Fruit fly (Drosophila melanogaster) whole organism, wandering third instar larva: Measurements from ENCODE around the gene eEF1alpha2.
A peak's percentile ranks its signal among the peaks of the same experiment; 100 is the strongest.

Source experiments
- Abd-B ChIP-seq: fragments of >200 bp; optimal IDR thresholded peaks from 2 replicates; lab custom pipeline; 2017; ENCODE audit warnings: missing biosample characterization, missing genetic modification characterization
- CG32264 ChIP-seq: fragments of 200-800 bp; sonication (Bioruptor generic); optimal IDR thresholded peaks from 2 replicates; lab custom pipeline; 2016; ENCODE audit warnings: missing biosample characterization, missing genetic modification characterization
- CG9705 ChIP-seq: fragments of 200-800 bp; sonication (Bioruptor generic); optimal IDR thresholded peaks from 2 replicates; lab custom pipeline; 2018; ENCODE audit warnings: missing biosample characterization, mild to moderate bottlenecking, missing genetic modification characterization
- CrebA ChIP-seq: fragments of 200-800 bp; sonication (Bioruptor generic); optimal IDR thresholded peaks from 2 replicates; lab custom pipeline; 2016; ENCODE audit warnings: missing biosample characterization, mild to moderate bottlenecking, missing genetic modification characterization, borderline replicate concordance
- Dfd ChIP-seq: fragments of >200 bp; optimal IDR thresholded peaks from 2 replicates; lab custom pipeline; 2017; ENCODE audit warnings: missing biosample characterization, missing genetic modification characterization
- Dif ChIP-seq: fragments of 200-275, 200-300 bp; sonication (Bioruptor generic); optimal IDR thresholded peaks from 2 replicates; lab custom pipeline; 2018; ENCODE audit warnings: missing biosample characterization, missing genetic modification characterization; ENCODE audit not compliant: partially characterized antibody
- GATAd ChIP-seq: sonication (Bioruptor generic); optimal IDR thresholded peaks from 2 replicates; lab custom pipeline; 2016; ENCODE audit warnings: missing biosample characterization, missing genetic modification characterization
- HLH106 ChIP-seq: fragments of 200-800 bp; optimal IDR thresholded peaks from 3 replicates; lab custom pipeline; 2019; ENCODE audit warnings: missing biosample characterization, mild to moderate bottlenecking, missing genetic modification characterization, moderate library complexity
- Hnf4 ChIP-seq: fragments of 200-800 bp; sonication (Bioruptor generic); optimal IDR thresholded peaks from 2 replicates; lab custom pipeline; 2016; ENCODE audit warnings: missing biosample characterization, mild to moderate bottlenecking, missing genetic modification characterization
- Hr78 ChIP-seq: fragments of >200 bp; optimal IDR thresholded peaks from 2 replicates; lab custom pipeline; 2017; ENCODE audit warnings: missing biosample characterization, missing genetic modification characterization
- Hr83 ChIP-seq: fragments of 200-300 bp; sonication (Bioruptor generic); optimal IDR thresholded peaks from 2 replicates; lab custom pipeline; 2016; ENCODE audit warnings: missing biosample characterization, mild to moderate bottlenecking, missing genetic modification characterization, moderate library complexity; ENCODE audit not compliant: poor library complexity, severe bottlenecking
- Jra ChIP-seq: sonication (Bioruptor generic); optimal IDR thresholded peaks from 2 replicates; lab custom pipeline; 2016; ENCODE audit warnings: missing biosample characterization, missing genetic modification characterization
- Mio ChIP-seq: sonication (Bioruptor generic); optimal IDR thresholded peaks from 2 replicates; lab custom pipeline; 2016; ENCODE audit warnings: missing biosample characterization, missing genetic modification characterization
- Myc ChIP-seq: fragments of >200 bp; optimal IDR thresholded peaks from 2 replicates; lab custom pipeline; 2017
- N ChIP-seq: fragments of >200 bp; optimal IDR thresholded peaks from 2 replicates; lab custom pipeline; 2018; ENCODE audit warnings: missing biosample characterization, missing external identifiers, missing genetic modification characterization
- OdsH ChIP-seq: fragments of 200-800 bp; sonication (Bioruptor generic); optimal IDR thresholded peaks from 2 replicates; lab custom pipeline; 2016; ENCODE audit warnings: missing biosample characterization, mild to moderate bottlenecking, missing genetic modification characterization
- Rel ChIP-seq, 2 experiments: fragments of 200-800 bp; sonication (Bioruptor generic) in 1 of 2; optimal IDR thresholded peaks; 2 replicates in 1 of 2; 3 replicates in 1 of 2; lab custom pipeline; 2016 to 2019; ENCODE audit warnings: mild to moderate bottlenecking in 2 of 2, missing biosample characterization in 2 of 2, missing genetic modification characterization in 2 of 2, moderate library complexity in 1 of 2
- Sp1 ChIP-seq: fragments of 200-800 bp; sonication (Bioruptor generic); optimal IDR thresholded peaks from 3 replicates; lab custom pipeline; 2019; ENCODE audit warnings: missing biosample characterization, mild to moderate bottlenecking, missing genetic modification characterization, moderate library complexity
- Vsx2 ChIP-seq: fragments of 200-300, 225-300 bp; sonication (Bioruptor generic); optimal IDR thresholded peaks from 2 replicates; lab custom pipeline; 2018; ENCODE audit warnings: missing biosample characterization, missing genetic modification characterization; ENCODE audit not compliant: partially characterized antibody
- br ChIP-seq: fragments of 200-800 bp; sonication (Bioruptor generic); optimal IDR thresholded peaks from 2 replicates; lab custom pipeline; 2016; ENCODE audit warnings: missing biosample characterization, missing genetic modification characterization
- brk ChIP-seq: fragments of 200-800 bp; sonication (Bioruptor generic); optimal IDR thresholded peaks from 2 replicates; lab custom pipeline; 2016; ENCODE audit warnings: missing biosample characterization, mild to moderate bottlenecking, missing genetic modification characterization
- dl ChIP-seq, 2 experiments: fragments of 175-275, 200-275 bp in 1 of 2; fragments of 200-275 bp in 1 of 2; sonication (Bioruptor generic); optimal IDR thresholded peaks; lab custom pipeline; 2018; ENCODE audit warnings: mild to moderate bottlenecking in 2 of 2, missing biosample characterization in 2 of 2, missing genetic modification characterization in 2 of 2, moderate library complexity in 2 of 2; ENCODE audit not compliant: partially characterized antibody in 2 of 2, insufficient read depth in 1 of 2
- dmrt93B ChIP-seq: fragments of 200-800 bp; sonication (Bioruptor generic); optimal IDR thresholded peaks from 2 replicates; lab custom pipeline; 2018; ENCODE audit warnings: missing biosample characterization, mild to moderate bottlenecking, missing genetic modification characterization
- dsf ChIP-seq: sonication (Bioruptor generic); optimal IDR thresholded peaks from 2 replicates; lab custom pipeline; 2016; ENCODE audit warnings: missing biosample characterization, missing genetic modification characterization, borderline replicate concordance
- ey ChIP-seq: fragments of 200-800 bp; sonication (Bioruptor generic); optimal IDR thresholded peaks from 2 replicates; lab custom pipeline; 2016; ENCODE audit warnings: missing biosample characterization, missing genetic modification characterization
- foxo ChIP-seq, 2 experiments: fragments of 200-800 bp; sonication (Bioruptor generic); optimal IDR thresholded peaks; 2 replicates in 1 of 2; 3 replicates in 1 of 2; lab custom pipeline; 2016 to 2017; ENCODE audit warnings: missing biosample characterization in 2 of 2, missing genetic modification characterization in 2 of 2
- fru ChIP-seq: fragments of 200-800 bp; sonication (Bioruptor generic); optimal IDR thresholded peaks from 3 replicates; lab custom pipeline; 2016; ENCODE audit warnings: missing biosample characterization, mild to moderate bottlenecking, missing genetic modification characterization
- h ChIP-seq: fragments of 200-800 bp; sonication (Bioruptor generic); optimal IDR thresholded peaks from 3 replicates; lab custom pipeline; 2016; ENCODE audit warnings: missing biosample characterization, mild to moderate bottlenecking, missing genetic modification characterization
- jim ChIP-seq: fragments of 175-275, 200-325 bp; sonication (Bioruptor generic); optimal IDR thresholded peaks from 2 replicates; lab custom pipeline; 2016; ENCODE audit warnings: missing biosample characterization, mild to moderate bottlenecking, missing genetic modification characterization
- lola ChIP-seq: fragments of >200 bp; optimal IDR thresholded peaks from 2 replicates; lab custom pipeline; 2017; ENCODE audit warnings: missing biosample characterization, missing genetic modification characterization
- pan ChIP-seq: fragments of >200 bp; optimal IDR thresholded peaks from 2 replicates; lab custom pipeline; 2017
- psq ChIP-seq: fragments of 200-800 bp; sonication (Bioruptor generic); optimal IDR thresholded peaks from 3 replicates; lab custom pipeline; 2017; ENCODE audit warnings: missing biosample characterization, mild to moderate bottlenecking, missing genetic modification characterization, moderate library complexity
- rgr ChIP-seq: fragments of 200-800 bp; sonication (Bioruptor generic); optimal IDR thresholded peaks from 3 replicates; lab custom pipeline; 2016; ENCODE audit warnings: missing biosample characterization, mild to moderate bottlenecking, missing genetic modification characterization
- sage ChIP-seq: fragments of 200-800 bp; sonication (Bioruptor generic); optimal IDR thresholded peaks from 2 replicates; lab custom pipeline; 2016; ENCODE audit warnings: missing biosample characterization, mild to moderate bottlenecking, missing genetic modification characterization
- sv ChIP-seq: fragments of 200-800 bp; sonication (Bioruptor generic); optimal IDR thresholded peaks from 3 replicates; lab custom pipeline; 2016; ENCODE audit warnings: missing biosample characterization, missing genetic modification characterization
- tai ChIP-seq: sonication (Bioruptor generic); optimal IDR thresholded peaks from 2 replicates; lab custom pipeline; 2016; ENCODE audit warnings: missing biosample characterization, missing genetic modification characterization
- usp ChIP-seq: fragments of >200 bp; optimal IDR thresholded peaks from 2 replicates; lab custom pipeline; 2017; ENCODE audit warnings: missing biosample characterization, missing genetic modification characterization
- woc ChIP-seq: sonication (Bioruptor generic); optimal IDR thresholded peaks from 2 replicates; lab custom pipeline; 2016; ENCODE audit warnings: missing biosample characterization, mild to moderate bottlenecking, missing genetic modification characterization

The eEF1alpha2 gene

DNA sequence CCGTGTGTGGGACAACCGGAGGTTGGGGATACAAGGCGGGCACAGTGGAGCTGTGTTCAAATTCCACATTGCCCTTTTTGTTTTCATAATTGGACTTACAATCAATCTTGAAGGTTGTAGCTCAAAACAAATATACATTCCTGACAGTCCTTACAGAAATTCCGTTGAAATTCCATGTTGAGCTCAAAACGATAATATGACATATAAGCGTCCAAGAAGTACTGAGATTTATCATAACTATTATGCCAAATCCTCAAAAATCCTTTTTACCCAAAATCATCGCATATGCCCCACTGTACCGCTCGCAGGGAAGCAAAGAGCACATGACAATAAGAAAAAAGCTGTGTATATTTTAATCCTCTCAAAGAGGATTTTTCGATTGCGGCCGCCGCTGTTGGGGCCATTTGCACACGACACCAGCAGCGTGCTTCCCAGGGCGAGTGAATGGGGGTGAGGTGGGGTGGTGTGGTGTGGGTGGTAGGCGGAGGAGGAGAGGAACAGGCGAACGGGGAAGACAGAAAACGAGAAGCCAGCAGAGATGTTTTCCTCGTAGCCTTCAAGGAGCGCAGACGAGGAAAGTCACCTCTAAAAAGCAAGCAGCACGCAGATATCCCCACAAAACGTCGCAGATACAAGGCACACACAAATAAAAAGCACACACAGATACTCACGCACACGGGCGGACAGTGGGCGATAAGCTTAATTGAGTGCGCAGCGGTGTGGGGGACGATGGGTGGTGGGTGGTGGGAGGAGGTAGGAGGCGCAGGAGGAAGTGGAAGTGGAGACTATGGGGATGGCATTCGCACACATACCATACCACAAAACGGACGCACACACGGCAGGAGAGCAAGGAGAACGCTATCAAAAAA, 20.7 kb upstream of the eEF1alpha2 start:
- peak; percentile 32 for TF ChIP-seq sage (GFP tag; lab: Kevin White, UChicago)
- TF ChIP-seq h (GFP tag; lab: Kevin White, UChicago) = peak; percentile 85
- TF ChIP-seq rgr (GFP tag; lab: Kevin White, UChicago) = peak; percentile 69
- TF ChIP-seq Dif = no peak
- peak; percentile 81 for TF ChIP-seq HLH106 (tag; lab: Kevin White, UChicago)
- peak; percentile 78 for TF ChIP-seq br (GFP tag; lab: Kevin White, UChicago)
- peak; percentile 71 for TF ChIP-seq psq (GFP tag; lab: Kevin White, UChicago)
- no peak for TF ChIP-seq jim (GFP tag; lab: Kevin White, UChicago)
- TF ChIP-seq dsf (GFP tag; lab: Kevin White, UChicago) = no peak
- no peak for TF ChIP-seq Abd-B (GFP tag; lab: Kevin White, UChicago)
- TF ChIP-seq Mio (GFP tag; lab: Kevin White, UChicago) = no peak
- peak in 1 of 2 experiments; percentile 85 for TF ChIP-seq foxo (GFP tag; optimal IDR thresholded peaks at IDR 0.05; lab: Kevin White, UChicago)
- TF ChIP-seq Sp1 (GFP tag; lab: Kevin White, UChicago) = peak; percentile 81
- no peak for TF ChIP-seq dl (GFP tag; optimal IDR thresholded peaks at IDR 0.05; lab: Kevin White, UChicago; ENCODE audit: insufficient read depth in 1 of 2, partially characterized antibody in 2 of 2)
- TF ChIP-seq Hnf4 (GFP tag; lab: Kevin White, UChicago) = peak; percentile 69
- TF ChIP-seq Rel (GFP tag; optimal IDR thresholded peaks at IDR 0.05; lab: Kevin White, UChicago) = no peak
- no peak for TF ChIP-seq Rel (tag; optimal IDR thresholded peaks at IDR 0.05; lab: Kevin White, UChicago)
- peak; percentile 58 for TF ChIP-seq dmrt93B (GFP tag; lab: Kevin White, UChicago)
- TF ChIP-seq CrebA (GFP tag; lab: Kevin White, UChicago) = no peak
- TF ChIP-seq woc = peak; percentile 86
- peak; percentile 19 for TF ChIP-seq Jra (GFP tag; lab: Kevin White, UChicago)
- TF ChIP-seq CG9705 (GFP tag; lab: Kevin White, UChicago) = peak; percentile 64
- TF ChIP-seq ey (GFP tag; lab: Kevin White, UChicago) = peak; percentile 77
- no peak for TF ChIP-seq lola (GFP tag; lab: Kevin White, UChicago)
- TF ChIP-seq Hr83 (GFP tag; lab: Kevin White, UChicago) = no peak
- TF ChIP-seq OdsH = peak; percentile 83
- no peak for TF ChIP-seq Myc
- no peak for TF ChIP-seq Dfd (GFP tag; lab: Kevin White, UChicago)
- TF ChIP-seq fru (GFP tag; lab: Kevin White, UChicago) = peak; percentile 86

DNA sequence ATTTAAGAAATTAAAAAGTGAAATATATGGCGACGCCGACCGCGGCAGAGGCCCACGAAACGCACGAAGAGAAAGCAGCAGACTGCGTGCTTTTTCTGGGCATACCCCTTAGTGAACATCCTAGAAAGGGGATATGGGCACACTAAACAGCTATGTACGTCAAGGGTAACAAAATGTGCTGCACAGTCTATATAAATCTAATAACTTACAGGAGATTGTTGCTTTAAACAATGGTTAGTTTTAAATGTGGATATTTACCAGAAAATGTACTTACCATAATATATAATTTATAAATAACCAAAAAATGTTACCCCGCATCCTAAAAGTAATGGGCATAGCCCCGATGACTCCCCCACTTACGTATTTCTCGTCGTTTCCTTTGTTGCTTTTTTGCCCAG, 20.1 kb upstream of the eEF1alpha2 start:
- TF ChIP-seq sv (no peak), dsf (GFP tag; lab: Kevin White, UChicago) (no peak), br (GFP tag; lab: Kevin White, UChicago) (no peak), h (GFP tag; lab: Kevin White, UChicago) (peak; percentile 42), CG9705 (GFP tag; lab: Kevin White, UChicago) (no peak), foxo (GFP tag; optimal IDR thresholded peaks at IDR 0.05; lab: Kevin White, UChicago) (peak in 1 of 2 experiments; percentile 46), dl (GFP tag; optimal IDR thresholded peaks at IDR 0.05; lab: Kevin White, UChicago; ENCODE audit: insufficient read depth in 1 of 2, partially characterized antibody in 2 of 2) (no peak), HLH106 (tag; lab: Kevin White, UChicago) (peak; percentile 37), Hr83 (GFP tag; lab: Kevin White, UChicago) (no peak), Sp1 (GFP tag; lab: Kevin White, UChicago) (peak; percentile 25), ey (GFP tag; lab: Kevin White, UChicago) (peak; percentile 18), usp (no peak), tai (GFP tag; lab: Kevin White, UChicago) (no peak), lola (GFP tag; lab: Kevin White, UChicago) (no peak), Hr78 (GFP tag; lab: Kevin White, UChicago) (no peak), Myc (no peak), rgr (GFP tag; lab: Kevin White, UChicago) (peak; percentile 35), Jra (GFP tag; lab: Kevin White, UChicago) (no peak), GATAd (GFP tag; lab: Kevin White, UChicago) (no peak), CrebA (GFP tag; lab: Kevin White, UChicago) (no peak), N (GFP tag; lab: Kevin White, UChicago) (no peak), CG32264 (GFP tag; lab: Kevin White, UChicago) (no peak), sage (GFP tag; lab: Kevin White, UChicago) (peak; percentile 19), Rel (GFP tag; optimal IDR thresholded peaks at IDR 0.05; lab: Kevin White, UChicago) (no peak), Rel (tag; optimal IDR thresholded peaks at IDR 0.05; lab: Kevin White, UChicago) (no peak), Dfd (GFP tag; lab: Kevin White, UChicago) (no peak), Hnf4 (GFP tag; lab: Kevin White, UChicago) (no peak), fru (GFP tag; lab: Kevin White, UChicago) (peak; percentile 49), jim (GFP tag; lab: Kevin White, UChicago) (no peak), dmrt93B (GFP tag; lab: Kevin White, UChicago) (no peak), brk (GFP tag; lab: Kevin White, UChicago) (no peak), woc (peak; percentile 39), Dif (no peak), Mio (GFP tag; lab: Kevin White, UChicago) (no peak), Abd-B (GFP tag; lab: Kevin White, UChicago) (no peak), pan (lab: Kevin White, UChicago) (no peak), psq (GFP tag; lab: Kevin White, UChicago) (peak; percentile 48), Vsx2 (GFP tag; lab: Kevin White, UChicago) (no peak), OdsH (peak; percentile 41)
- TF ChIP-seq, all 38 proteins: peak for 11
